Fruit fly (Drosophila melanogaster) whole organism, embryonic: ENCODE measurements around the gene CG7239.

Experiments
- C15 ChIP-seq: fragments of 200-800 bp; sonication (Bioruptor generic); IDR thresholded peaks from 3 replicates; pipeline ENCODE4 v1.3.6; 2022; ENCODE audit warnings: missing biosample characterization, missing genetic modification characterization
- CG1024 ChIP-seq: fragments of 200-800 bp; sonication (Bioruptor generic); IDR thresholded peaks from 2 replicates; pipeline ENCODE4 v1.3.6; 2022; ENCODE audit warnings: missing biosample characterization, missing genetic modification characterization
- CG10267 ChIP-seq: fragments of 200-800 bp; sonication (Bioruptor generic); optimal IDR thresholded peaks from 2 replicates; lab custom pipeline; 2018; ENCODE audit warnings: missing biosample characterization, mild to moderate bottlenecking, missing genetic modification characterization, moderate library complexity
- CG10462 ChIP-seq: fragments of 200-800 bp; sonication (Bioruptor generic); optimal IDR thresholded peaks from 2 replicates; lab custom pipeline; 2016; ENCODE audit warnings: missing biosample characterization, missing genetic modification characterization
- CG10543 ChIP-seq: fragments of 200-800 bp; sonication (Bioruptor generic); optimal IDR thresholded peaks from 3 replicates; lab custom pipeline; 2017; ENCODE audit warnings: missing biosample characterization, mild to moderate bottlenecking, missing genetic modification characterization, moderate library complexity
- CG10979 ChIP-seq: fragments of 200-800 bp; sonication (Bioruptor generic); optimal IDR thresholded peaks from 2 replicates; lab custom pipeline; 2018; ENCODE audit warnings: missing biosample characterization, mild to moderate bottlenecking, missing genetic modification characterization, moderate library complexity
- CG15601 ChIP-seq: fragments of 200-800 bp; sonication (Bioruptor generic); optimal IDR thresholded peaks from 3 replicates; lab custom pipeline; 2019; ENCODE audit warnings: missing biosample characterization, mild to moderate bottlenecking, missing genetic modification characterization, moderate library complexity
- CG1602 ChIP-seq: fragments of 200-800 bp; sonication (Bioruptor generic); optimal IDR thresholded peaks from 3 replicates; lab custom pipeline; 2016; ENCODE audit warnings: missing biosample characterization, missing genetic modification characterization
- CG1647 ChIP-seq: fragments of 200-800 bp; sonication (Bioruptor generic); optimal IDR thresholded peaks from 3 replicates; lab custom pipeline; 2016; ENCODE audit warnings: missing biosample characterization, missing genetic modification characterization
- CG17186 ChIP-seq: fragments of 200-800 bp; sonication (Bioruptor generic); optimal IDR thresholded peaks from 3 replicates; lab custom pipeline; 2017; ENCODE audit warnings: missing biosample characterization, missing genetic modification reagents, missing genetic modification characterization
- CG17829 ChIP-seq: fragments of 200-800 bp; optimal IDR thresholded peaks from 2 replicates; lab custom pipeline; 2019; ENCODE audit warnings: missing biosample characterization, mild to moderate bottlenecking, missing genetic modification characterization, moderate library complexity
- CG18262 ChIP-seq: fragments of 200-800 bp; optimal IDR thresholded peaks from 3 replicates; lab custom pipeline; 2019; ENCODE audit warnings: missing biosample characterization, mild to moderate bottlenecking, missing genetic modification characterization, moderate library complexity
- CG18764 ChIP-seq: fragments of 200-800 bp; sonication (Bioruptor generic); optimal IDR thresholded peaks from 3 replicates; lab custom pipeline; 2016; ENCODE audit warnings: missing biosample characterization, missing genetic modification characterization
- CG31365 ChIP-seq: fragments of 200-800 bp; sonication (Bioruptor generic); optimal IDR thresholded peaks from 2 replicates; lab custom pipeline; 2018; ENCODE audit warnings: missing biosample characterization, mild to moderate bottlenecking, missing genetic modification characterization
- CG32532 ChIP-seq: fragments of 200-800 bp; sonication (Bioruptor generic); IDR thresholded peaks from 2 replicates; pipeline ENCODE4 v1.3.6; 2022; ENCODE audit warnings: missing biosample characterization, missing genetic modification characterization
- CG34376 ChIP-seq: fragments of 200-800 bp; sonication (Bioruptor generic); optimal IDR thresholded peaks from 2 replicates; lab custom pipeline; 2018; ENCODE audit warnings: missing biosample characterization, mild to moderate bottlenecking, missing genetic modification characterization
- CG4820 ChIP-seq: fragments of 200-800 bp; sonication (Bioruptor generic); optimal IDR thresholded peaks from 3 replicates; lab custom pipeline; 2016; ENCODE audit warnings: missing biosample characterization, missing genetic modification characterization
- CG5245 ChIP-seq: fragments of 200-800 bp; sonication (Bioruptor generic); optimal IDR thresholded peaks from 3 replicates; lab custom pipeline; 2016; ENCODE audit warnings: missing biosample characterization, missing genetic modification characterization
- CG6254 ChIP-seq: fragments of 200-800 bp; sonication (Bioruptor generic); optimal IDR thresholded peaks from 3 replicates; lab custom pipeline; 2017; ENCODE audit warnings: mild to moderate bottlenecking, missing biosample characterization, missing genetic modification reagents, missing genetic modification characterization
- CG6791 ChIP-seq: fragments of 200-800 bp; sonication (Bioruptor generic); IDR thresholded peaks from 3 replicates; pipeline ENCODE4 v1.3.6; 2022; ENCODE audit warnings: missing biosample characterization, missing genetic modification characterization; ENCODE audit not compliant: partially characterized antibody
- CG7745 ChIP-seq: fragments of 200-800 bp; sonication (Bioruptor generic); optimal IDR thresholded peaks from 2 replicates; lab custom pipeline; 2018; ENCODE audit warnings: missing biosample characterization, mild to moderate bottlenecking, missing genetic modification characterization, moderate library complexity
- CG8290 ChIP-seq, 3 experiments: fragments of 200-800 bp; sonication (Bioruptor generic); optimal IDR thresholded peaks; 2 replicates each; lab custom pipeline; 2016 to 2019; ENCODE audit warnings: missing biosample characterization in 3 of 3, missing genetic modification characterization in 3 of 3, mild to moderate bottlenecking in 2 of 3, moderate library complexity in 1 of 3
- CG8478 ChIP-seq: fragments of >200 bp; optimal IDR thresholded peaks from 2 replicates; lab custom pipeline; 2018
- CG9727 ChIP-seq: fragments of 200-800 bp; sonication (Bioruptor generic); optimal IDR thresholded peaks from 3 replicates; lab custom pipeline; 2017; ENCODE audit warnings: missing biosample characterization, mild to moderate bottlenecking, missing genetic modification characterization
- CHES-1-like ChIP-seq: fragments of 200-800 bp; sonication (Bioruptor generic); optimal IDR thresholded peaks from 2 replicates; lab custom pipeline; 2016; ENCODE audit warnings: missing biosample characterization, missing genetic modification characterization
- CoRest ChIP-seq: fragments of 200-800 bp; sonication (Bioruptor generic); optimal IDR thresholded peaks from 3 replicates; lab custom pipeline; 2018; ENCODE audit warnings: missing biosample characterization, mild to moderate bottlenecking, missing genetic modification characterization, moderate library complexity
- Ets97D ChIP-seq: fragments of 200-800 bp; sonication (Bioruptor generic); optimal IDR thresholded peaks from 3 replicates; lab custom pipeline; 2016; ENCODE audit warnings: missing biosample characterization, missing genetic modification characterization
- H15 ChIP-seq: fragments of 200-800 bp; sonication (Bioruptor generic); IDR thresholded peaks from 3 replicates; pipeline ENCODE4 v1.3.6; 2022; ENCODE audit warnings: missing biosample characterization, missing genetic modification characterization
- Hmr ChIP-seq: fragments of 200-800 bp; sonication (Bioruptor generic); optimal IDR thresholded peaks from 3 replicates; lab custom pipeline; 2017; ENCODE audit warnings: mild to moderate bottlenecking, missing biosample characterization, missing genetic modification reagents, missing genetic modification characterization
- Lhr ChIP-seq: fragments of 200-800 bp; sonication (Bioruptor generic); optimal IDR thresholded peaks from 3 replicates; lab custom pipeline; 2017; ENCODE audit warnings: mild to moderate bottlenecking, missing biosample characterization, missing genetic modification reagents, missing genetic modification characterization
- MBD-R2 ChIP-seq: fragments of 200-800 bp; sonication (Bioruptor generic); IDR thresholded peaks from 2 replicates; pipeline ENCODE4 v1.3.6; 2022; ENCODE audit warnings: missing biosample characterization, missing genetic modification characterization
- NFAT ChIP-seq: fragments of 200-800 bp; sonication (Bioruptor generic); IDR thresholded peaks from 2 replicates; pipeline ENCODE4 v1.3.6; 2022; ENCODE audit warnings: missing biosample characterization, missing genetic modification characterization
- NK7.1 ChIP-seq: fragments of 200-800 bp; sonication (Bioruptor generic); optimal IDR thresholded peaks from 3 replicates; lab custom pipeline; 2016; ENCODE audit warnings: missing biosample characterization, missing genetic modification characterization
- Oaz ChIP-seq: fragments of 200-800 bp; sonication (Bioruptor generic); IDR thresholded peaks from 2 replicates; pipeline ENCODE4 v1.3.6; 2022; ENCODE audit warnings: missing biosample characterization, missing genetic modification characterization
- TFAM ChIP-seq: fragments of 200-800 bp; sonication (Bioruptor generic); optimal IDR thresholded peaks from 2 replicates; lab custom pipeline; 2017; ENCODE audit warnings: missing biosample characterization, missing genetic modification characterization, inconsistent platforms
- ara ChIP-seq: fragments of 200-800 bp; sonication (Bioruptor generic); IDR thresholded peaks from 2 replicates; pipeline ENCODE4 v1.3.6; 2022; ENCODE audit warnings: missing biosample characterization, missing genetic modification characterization
- ato ChIP-seq: fragments of 200-800 bp; sonication (Bioruptor generic); IDR thresholded peaks from 2 replicates; pipeline ENCODE4 v1.3.6; 2022; ENCODE audit warnings: missing biosample characterization, missing genetic modification characterization; ENCODE audit not compliant: partially characterized antibody
- bowl ChIP-seq: fragments of 200-800 bp; sonication (Bioruptor generic); IDR thresholded peaks from 2 replicates; pipeline ENCODE4 v1.3.6; 2022; ENCODE audit warnings: missing biosample characterization, missing genetic modification characterization
- crp ChIP-seq, 2 experiments: fragments of 200-800 bp; sonication (Bioruptor generic); optimal IDR thresholded peaks; 2 replicates in 1 of 2; 3 replicates in 1 of 2; lab custom pipeline; 2017; ENCODE audit warnings: missing biosample characterization in 2 of 2, missing genetic modification characterization in 2 of 2, mild to moderate bottlenecking in 1 of 2, moderate library complexity in 1 of 2
- danr ChIP-seq: fragments of 200-800 bp; sonication (Bioruptor generic); IDR thresholded peaks from 2 replicates; pipeline ENCODE4 v1.3.6; 2022; ENCODE audit warnings: missing biosample characterization, missing genetic modification characterization
- dm ChIP-seq: fragments of 200-800 bp; sonication (Bioruptor generic); optimal IDR thresholded peaks from 3 replicates; lab custom pipeline; 2016; ENCODE audit warnings: missing biosample characterization, missing genetic modification characterization
- esg ChIP-seq: fragments of 200-800 bp; sonication (Bioruptor generic); conservative IDR thresholded peaks from 2 replicates; pipeline ENCODE4 v1.3.6; 2022; ENCODE audit warnings: missing biosample characterization, missing genetic modification characterization
- ewg ChIP-seq: fragments of 200-800 bp; sonication (Bioruptor generic); optimal IDR thresholded peaks from 3 replicates; lab custom pipeline; 2017; ENCODE audit warnings: mild to moderate bottlenecking, missing biosample characterization, missing genetic modification reagents, missing genetic modification characterization
- ham ChIP-seq: fragments of 200-800 bp; sonication (Bioruptor generic); IDR thresholded peaks from 2 replicates; pipeline ENCODE4 v1.3.6; 2022; ENCODE audit warnings: missing biosample characterization, missing genetic modification characterization
- lbe ChIP-seq: fragments of 200-800 bp; sonication (Bioruptor generic); optimal IDR thresholded peaks from 2 replicates; lab custom pipeline; 2016; ENCODE audit warnings: missing biosample characterization, mild to moderate bottlenecking, missing genetic modification characterization
- luna ChIP-seq: fragments of 200-800 bp; sonication (Bioruptor generic); optimal IDR thresholded peaks from 2 replicates; lab custom pipeline; 2016; ENCODE audit warnings: missing biosample characterization, missing genetic modification characterization
- mam ChIP-seq: fragments of 200-800 bp; sonication (Bioruptor generic); optimal IDR thresholded peaks from 3 replicates; lab custom pipeline; 2016; ENCODE audit warnings: missing biosample characterization, missing genetic modification characterization
- sisA ChIP-seq: fragments of 200-800 bp; sonication (Bioruptor generic); IDR thresholded peaks from 2 replicates; pipeline ENCODE4 v1.3.6; 2022; ENCODE audit warnings: missing biosample characterization, missing genetic modification characterization
- slou ChIP-seq: fragments of 200-800 bp; sonication (Bioruptor generic); optimal IDR thresholded peaks from 3 replicates; lab custom pipeline; 2016; ENCODE audit warnings: missing biosample characterization, missing genetic modification characterization
- tna ChIP-seq: fragments of 200-800 bp; sonication (Bioruptor generic); IDR thresholded peaks from 2 replicates; pipeline ENCODE4 v1.3.6; 2022; ENCODE audit warnings: missing biosample characterization, missing genetic modification characterization; ENCODE audit not compliant: partially characterized antibody
- vvl ChIP-seq: fragments of 200-800 bp; sonication (Bioruptor generic); IDR thresholded peaks from 2 replicates; pipeline ENCODE4 v1.3.6; 2022; ENCODE audit warnings: missing biosample characterization, missing genetic modification characterization
- zfh2 ChIP-seq: fragments of 200-800 bp; sonication (Bioruptor generic); optimal IDR thresholded peaks from 2 replicates; lab custom pipeline; 2016; ENCODE audit warnings: missing biosample characterization, missing genetic modification characterization

The CG7239 gene

dm6 chr2L:5797977-5798376 lies 4.0 kb upstream of the CG7239 start (continued):
- TF ChIP-seq CG6791 (GFP tag; lab: Robert Waterston, UW) (no peak), CG5245 (no peak), dm (no peak), zfh2 (no peak), CG32532 (GFP tag; lab: Robert Waterston, UW) (no peak), CG10979 (tag; lab: Kevin White, UChicago) (no peak), bowl (GFP tag; lab: Robert Waterston, UW) (no peak), CG4820 (GFP tag; lab: Kevin White, UChicago) (peak; percentile 5), CG15601 (no peak), CHES-1-like (GFP tag; lab: Kevin White, UChicago) (no peak), CG31365 (peak; percentile 30), lbe (GFP tag; lab: Kevin White, UChicago) (no peak), Lhr (GFP tag; lab: Kevin White, UChicago) (no peak), CG1602 (GFP tag; lab: Kevin White, UChicago) (peak; percentile 10), CG7745 (tag; lab: Kevin White, UChicago) (no peak), CG8478 (lab: Kevin White, UChicago) (no peak), ewg (GFP tag; lab: Kevin White, UChicago) (no peak), CG6254 (GFP tag; lab: Kevin White, UChicago) (no peak), CG18764 (GFP tag; lab: Kevin White, UChicago) (peak; percentile 61), Ets97D (GFP tag; lab: Kevin White, UChicago) (no peak), CG1024 (GFP tag; lab: Robert Waterston, UW) (no peak), tna (GFP tag; lab: Robert Waterston, UW) (no peak), CG9727 (GFP tag; lab: Kevin White, UChicago) (peak; percentile 47), CG34376 (GFP tag; lab: Kevin White, UChicago) (peak; percentile 5), MBD-R2 (no peak; the same call in 1 of the 2 replicates), CG1647 (GFP tag; lab: Kevin White, UChicago) (peak; percentile 48), NK7.1 (peak; percentile 24), CG8290 (GFP tag; optimal IDR thresholded peaks at IDR 0.05; lab: Kevin White, UChicago) (no peak), CG8290 (tag; optimal IDR thresholded peaks at IDR 0.05; lab: Kevin White, UChicago) (peak in 1 of 2 experiments; percentile 93), NFAT (GFP tag; lab: Robert Waterston, UW) (no peak), CG17186 (GFP tag; lab: Kevin White, UChicago) (no peak), luna (no peak), CG10543 (GFP tag; lab: Kevin White, UChicago) (peak; percentile 15), ara (GFP tag; lab: Robert Waterston, UW) (no peak), Hmr (GFP tag; lab: Kevin White, UChicago) (peak; percentile 80), CG17829 (tag; lab: Kevin White, UChicago) (no peak), CG18262 (tag; lab: Kevin White, UChicago) (no peak), vvl (GFP tag; lab: Robert Waterston, UW) (no peak), C15 (0 out of 3 replicates have a peak, but pooled peaks have one; percentile 60), ham (no peak), danr (no peak), ato (no peak), slou (GFP tag; lab: Kevin White, UChicago) (no peak), esg (GFP tag; lab: Robert Waterston, UW) (no peak), mam (no peak), crp (GFP tag; optimal IDR thresholded peaks at IDR 0.05; lab: Kevin White, UChicago) (no peak), CG10462 (no peak), Oaz (GFP tag; lab: Robert Waterston, UW) (no peak), H15 (GFP tag; lab: Robert Waterston, UW) (no peak), TFAM (no peak), CoRest (tag; lab: Kevin White, UChicago) (peak; percentile 75), sisA (no peak), CG10267 (tag; lab: Kevin White, UChicago) (no peak)
